Worm (Caenorhabditis elegans): ENCODE results near the gene Y43E12A.2.

Y43E12A.2 gene

ce11 chrIV:11027560-11027959 is 45.7 kb downstream of the Y43E12A.2 start:
- TF ChIP-seq dao-5 (tag; optimal IDR thresholded peaks at IDR 0.05) (peak; percentile 5), him-1 (tag; optimal IDR thresholded peaks at IDR 0.05) (peak; percentile 14), W03F9.2 (tag; optimal IDR thresholded peaks at IDR 0.05) (peak; percentile 68)

- TF ChIP-seq dao-5 (tag; optimal IDR thresholded peaks at IDR 0.05) (no peak), W03F9.2 (tag; optimal IDR thresholded peaks at IDR 0.05) (no peak)
These were observed 47.6 kb downstream of the Y43E12A.2 start, which contains the start of gene hrg-5 for ce11 chrIV:11029412-11029811. Gene hrg-5, minus strand, starts transcription at chrIV:11029428.

ce11 chrIV:11030117-11030516 is 48.3 kb downstream of the Y43E12A.2 start:
- TF ChIP-seq dao-5 (tag; optimal IDR thresholded peaks at IDR 0.05) (no peak), W03F9.2 (tag; optimal IDR thresholded peaks at IDR 0.05) (no peak), him-1 (tag; optimal IDR thresholded peaks at IDR 0.05) (no peak)

- TF ChIP-seq dao-5 (tag; optimal IDR thresholded peaks at IDR 0.05): no peak
- no peak for TF ChIP-seq W03F9.2 (tag; optimal IDR thresholded peaks at IDR 0.05)
- no peak for TF ChIP-seq him-1 (tag; optimal IDR thresholded peaks at IDR 0.05)
These were observed 49.0 kb downstream of the Y43E12A.2 start, which contains the start of gene hrg-4 for ce11 chrIV:11030893-11031292. Gene hrg-4, minus strand, starts transcription at chrIV:11030993.

ce11 chrIV:11031640-11032039 is 49.8 kb downstream of the Y43E12A.2 start:
- no peak for TF ChIP-seq dao-5 (tag; optimal IDR thresholded peaks at IDR 0.05)
- TF ChIP-seq him-1 (tag; optimal IDR thresholded peaks at IDR 0.05): no peak
- no peak for TF ChIP-seq W03F9.2 (tag; optimal IDR thresholded peaks at IDR 0.05)

ce11 chrIV:11032288-11032687 is 50.4 kb downstream of the Y43E12A.2 start, which contains the start of gene hrg-6:
Gene hrg-6, plus strand, starts transcription at chrIV:11032588.
- TF ChIP-seq dao-5 (tag; optimal IDR thresholded peaks at IDR 0.05): no peak
- no peak for TF ChIP-seq W03F9.2 (tag; optimal IDR thresholded peaks at IDR 0.05)
- no peak for TF ChIP-seq him-1 (tag; optimal IDR thresholded peaks at IDR 0.05)
